Worm (Caenorhabditis elegans): Measurements from ENCODE around the gene T09A5.4.

DNA sequence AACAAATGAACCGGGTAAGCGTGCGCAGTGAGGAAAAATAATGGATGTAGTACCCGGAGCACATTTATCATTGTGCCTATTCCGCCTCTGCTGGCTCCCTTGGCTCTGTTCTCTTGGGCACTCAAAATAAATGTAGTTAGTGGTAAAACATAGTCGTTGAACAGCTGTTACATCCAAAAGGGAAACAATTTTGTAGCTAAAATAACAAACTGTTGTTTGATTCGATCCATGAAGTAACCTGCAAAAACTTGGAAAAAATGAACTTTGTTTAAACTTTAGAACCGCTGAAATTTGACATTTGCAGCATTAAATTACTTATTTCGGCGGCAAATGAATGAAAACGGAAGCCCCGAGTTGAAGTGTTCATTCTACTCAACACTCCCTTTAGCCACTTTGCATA, 47.7 kb downstream of the T09A5.4 start:
- TF ChIP-seq nhr-19 (GFP tag; conservative IDR thresholded peaks at IDR 0.05) (no peak), ztf-4 (tag; optimal IDR thresholded peaks at IDR 0.05) (no peak), aha-1 (tag; optimal IDR thresholded peaks at IDR 0.05) (no peak), unc-98 (GFP tag; IDR thresholded peaks at IDR 0.05) (no peak), zag-1 (tag; optimal IDR thresholded peaks at IDR 0.05) (no peak), nhr-84 (tag; optimal IDR thresholded peaks at IDR 0.05) (no peak), lin-35 (GFP tag; optimal IDR thresholded peaks at IDR 0.05) (no peak)
